Worm (Caenorhabditis elegans) whole organism, L4 larva: ENCODE data around the gene nstp-5.
A peak's percentile ranks its signal among the peaks of the same experiment; 100 is the strongest.

ENCODE experiments used
- D1046.2 ChIP-seq: fragments of 200-800 bp; sonication (Bioruptor generic); IDR thresholded peaks from 2 replicates; pipeline ENCODE4 v1.3.6; 2022; ENCODE audit warnings: missing genetic modification characterization, missing compliant biosample characterization
- F37D6.2 ChIP-seq: sonication (generic microtip); optimal IDR thresholded peaks from 2 replicates; lab custom pipeline; 2016; ENCODE audit warnings: mild to moderate bottlenecking, missing genetic modification characterization, missing compliant biosample characterization
- F49E8.2 ChIP-seq: sonication (generic microtip); optimal IDR thresholded peaks from 2 replicates; lab custom pipeline; 2016; ENCODE audit warnings: missing compliant biosample characterization, mild to moderate bottlenecking, missing genetic modification characterization, borderline replicate concordance
- Y105C5A.15 ChIP-seq: fragments of 200-800 bp; sonication (Bioruptor generic); IDR thresholded peaks from 2 replicates; pipeline ENCODE4 v1.3.6; 2022; ENCODE audit warnings: missing genetic modification characterization, missing compliant biosample characterization
- Y5F2A.4 ChIP-seq: fragments of 200-800 bp; sonication (Bioruptor generic); optimal IDR thresholded peaks from 2 replicates; lab custom pipeline; 2018; ENCODE audit warnings: mild to moderate bottlenecking, missing genetic modification characterization, missing compliant biosample characterization
- Y75B8A.6 ChIP-seq: fragments of 200-800 bp; sonication (Bioruptor generic); IDR thresholded peaks from 2 replicates; pipeline ENCODE4 v1.3.6; 2022; ENCODE audit warnings: missing genetic modification reagents, missing genetic modification characterization, missing compliant biosample characterization
- ZK337.2 ChIP-seq: fragments of 200-800 bp; sonication (Bioruptor generic); IDR thresholded peaks from 2 replicates; pipeline ENCODE4 v1.3.6; 2022; ENCODE audit warnings: missing genetic modification reagents, missing genetic modification characterization, missing compliant biosample characterization
- ZK546.5 ChIP-seq, 2 experiments: sonication (generic microtip); optimal IDR thresholded peaks; 2 replicates each; lab custom pipeline; 2017; ENCODE audit warnings: missing biosample characterization in 2 of 2, missing genetic modification characterization in 2 of 2
- aha-1 ChIP-seq: fragments of 150-350 bp; peaks from one replicate; lab custom pipeline; 2014; ENCODE audit warnings: missing biosample characterization, missing genetic modification characterization
- aly-2 ChIP-seq: sonication (generic microtip); optimal IDR thresholded peaks from 2 replicates; lab custom pipeline; 2018; ENCODE audit warnings: missing biosample characterization, missing genetic modification characterization
- daf-16 ChIP-seq, 3 experiments: sonication (generic microtip); optimal IDR thresholded peaks; 2 replicates each; lab custom pipeline; 2016 to 2017; ENCODE audit warnings: missing genetic modification characterization in 3 of 3, missing genetic modification reagents in 3 of 3, mild to moderate bottlenecking in 2 of 3, missing compliant biosample characterization in 2 of 3, missing biosample characterization in 1 of 3, moderate library complexity in 1 of 3
- dmd-6 ChIP-seq: fragments of 200-800 bp; sonication (Bioruptor generic); IDR thresholded peaks from 2 replicates; pipeline ENCODE4 v1.3.6; 2022; ENCODE audit warnings: missing genetic modification reagents, missing genetic modification characterization, missing compliant biosample characterization
- fkh-10 ChIP-seq: fragments of 150-350 bp; optimal IDR thresholded peaks from 2 replicates; lab custom pipeline; 2014; ENCODE audit warnings: missing biosample characterization, missing genetic modification reagents, missing genetic modification characterization
- hlh-11 ChIP-seq: fragments of 200-800 bp; sonication (Bioruptor generic); optimal IDR thresholded peaks from 2 replicates; lab custom pipeline; 2018; ENCODE audit warnings: mild to moderate bottlenecking, missing genetic modification characterization, missing compliant biosample characterization
- hlh-30 ChIP-seq: sonication (generic microtip); optimal IDR thresholded peaks from 2 replicates; lab custom pipeline; 2017; ENCODE audit warnings: antibody characterized with exemption, mild to moderate bottlenecking, missing genetic modification characterization, missing compliant biosample characterization; ENCODE audit not compliant: insufficient read depth
- jun-1 ChIP-seq: fragments of 150-350 bp; optimal IDR thresholded peaks from 2 replicates; lab custom pipeline; 2014; ENCODE audit warnings: missing biosample characterization, missing genetic modification reagents, missing genetic modification characterization
- lin-13 ChIP-seq: fragments of 150-350 bp; optimal IDR thresholded peaks from 2 replicates; lab custom pipeline; 2014; ENCODE audit warnings: missing biosample characterization, missing genetic modification reagents, missing genetic modification characterization
- lin-15B ChIP-seq: fragments of 150-350 bp; sonication (generic microtip); optimal IDR thresholded peaks from 3 replicates; lab custom pipeline; 2014; ENCODE audit warnings: missing biosample characterization, missing genetic modification characterization
- madf-5 ChIP-seq, 2 experiments: fragments of 200-800 bp; sonication (Bioruptor generic); IDR thresholded peaks; 2 replicates each; pipeline ENCODE4 v1.3.6; 2022; ENCODE audit warnings: missing compliant biosample characterization in 2 of 2, missing genetic modification characterization in 2 of 2
- madf-9 ChIP-seq: fragments of 200-800 bp; sonication (Bioruptor generic); conservative IDR thresholded peaks from 2 replicates; pipeline ENCODE4 v1.3.6; 2022; ENCODE audit warnings: missing genetic modification reagents, missing genetic modification characterization, missing compliant biosample characterization
- mdt-29 ChIP-seq: fragments of 200-800 bp; sonication (Bioruptor generic); IDR thresholded peaks from 2 replicates; pipeline ENCODE4 v1.3.6; 2022; ENCODE audit warnings: missing genetic modification reagents, missing genetic modification characterization, missing compliant biosample characterization
- mes-2 ChIP-seq: sonication (generic microtip); optimal IDR thresholded peaks from 2 replicates; lab custom pipeline; 2016; ENCODE audit warnings: missing genotype, mild to moderate bottlenecking, missing genetic modification characterization, missing compliant biosample characterization; ENCODE audit not compliant: poor library complexity, severe bottlenecking
- nhr-25 ChIP-seq: sonication (generic microtip); optimal IDR thresholded peaks from 2 replicates; lab custom pipeline; 2017; ENCODE audit warnings: missing genetic modification characterization, mild to moderate bottlenecking, missing compliant biosample characterization, antibody characterized with exemption, moderate library complexity, borderline replicate concordance; ENCODE audit not compliant: insufficient read depth
- nhr-77 ChIP-seq: fragments of 150-350 bp; optimal IDR thresholded peaks from 2 replicates; lab custom pipeline; 2014; ENCODE audit warnings: missing biosample characterization, missing genetic modification characterization
- skn-1 ChIP-seq: fragments of 150-350 bp; optimal IDR thresholded peaks from 2 replicates; lab custom pipeline; 2014; ENCODE audit warnings: missing biosample characterization, missing genetic modification characterization
- snpc-1.2 ChIP-seq: fragments of 200-800 bp; sonication (Bioruptor generic); IDR thresholded peaks from 2 replicates; pipeline ENCODE4 v1.3.6; 2022; ENCODE audit warnings: missing genetic modification reagents, missing genetic modification characterization, missing compliant biosample characterization
- snpc-4 ChIP-seq: fragments of 150-350 bp; optimal IDR thresholded peaks from 2 replicates; lab custom pipeline; 2014; ENCODE audit warnings: missing biosample characterization, missing genetic modification characterization
- spr-3 ChIP-seq: fragments of 200-800 bp; sonication (Bioruptor generic); optimal IDR thresholded peaks from 2 replicates; lab custom pipeline; 2018; ENCODE audit warnings: mild to moderate bottlenecking, missing genetic modification characterization, missing compliant biosample characterization
- tra-1 ChIP-seq: fragments of 200-800 bp; sonication (Bioruptor generic); IDR thresholded peaks from 2 replicates; pipeline ENCODE4 v1.3.6; 2022; ENCODE audit warnings: missing genetic modification reagents, missing genetic modification characterization, missing compliant biosample characterization
- unc-62 ChIP-seq, 3 experiments: fragments of 150-350 bp in 1 of 3; sonication (generic microtip); optimal IDR thresholded peaks in 2 of 3; peaks in 1 of 3; 1 replicate in 1 of 3; 2 replicates in 2 of 3; lab custom pipeline; 2014 to 2017; ENCODE audit warnings: missing biosample characterization in 3 of 3, missing genetic modification characterization in 3 of 3, missing genetic modification reagents in 3 of 3, missing genotype in 1 of 3
- vab-7 ChIP-seq: fragments of 200-800 bp; sonication (Bioruptor generic); IDR thresholded peaks from 2 replicates; pipeline ENCODE4 v1.3.6; 2022; ENCODE audit warnings: missing genetic modification reagents, missing genetic modification characterization, missing compliant biosample characterization
- zip-2 ChIP-seq: fragments of 150-350 bp; optimal IDR thresholded peaks from 2 replicates; lab custom pipeline; 2014; ENCODE audit warnings: missing biosample characterization, missing genetic modification characterization

The nstp-5 gene

ce11 chrIV:12855248-12855647 lies at the start of gene nstp-5:
Gene nstp-5 (plus strand): TSS chrIV:12855548.
- TF ChIP-seq fkh-10 (GFP tag; lab: Kevin White, UChicago) (no peak), aha-1 (tag; lab: Kevin White, UChicago) (peak; percentile 41), Y75B8A.6 (no peak), jun-1 (tag; lab: Kevin White, UChicago) (no peak), dmd-6 (GFP tag; lab: Robert Waterston, UW) (no peak)

ce11 chrIV:12805595-12805994 lies 49.8 kb upstream of the nstp-5 start, which contains the start of gene F07C6.4:
Gene F07C6.4 (plus strand): TSS chrIV:12805924.
- TF ChIP-seq F49E8.2 (tag; lab: Kevin White, UChicago) = peak; percentile 2
- peak; percentile 49; the same call in 1 of the 2 replicates for TF ChIP-seq snpc-1.2 (GFP tag; lab: Robert Waterston, UW)
- TF ChIP-seq mdt-29 = no peak

- TF ChIP-seq unc-62 (GFP tag; optimal IDR thresholded peaks at IDR 0.05 in 1 of 2; lab: Kevin White, UChicago) (peak in 1 of 2 experiments; percentile 90), unc-62 (tag; optimal IDR thresholded peaks at IDR 0.05; lab: Kevin White, UChicago) (no peak), vab-7 (GFP tag; lab: Robert Waterston, UW) (no peak), aly-2 (tag; lab: Kevin White, UChicago) (no peak)
Observed at ce11 chrIV:12811554-12811953, 43.8 kb upstream of the nstp-5 start.

ce11 chrIV:12813822-12814221 lies 41.5 kb upstream of the nstp-5 start:
- no peak for TF ChIP-seq mes-2
- TF ChIP-seq tra-1 (GFP tag; lab: Robert Waterston, UW) = no peak
- no peak for TF ChIP-seq skn-1 (tag; lab: Kevin White, UChicago)
- no peak for TF ChIP-seq Y5F2A.4
- TF ChIP-seq Y105C5A.15 (GFP tag; lab: Robert Waterston, UW) = no peak
- no peak for TF ChIP-seq madf-5 (GFP tag; IDR thresholded peaks at IDR 0.05; lab: Robert Waterston, UW)
- no peak for TF ChIP-seq D1046.2
- no peak for TF ChIP-seq snpc-1.2 (GFP tag; lab: Robert Waterston, UW)
- TF ChIP-seq zip-2 (tag; lab: Kevin White, UChicago) = no peak
- TF ChIP-seq ZK546.5 (tag; optimal IDR thresholded peaks at IDR 0.05; lab: Kevin White, UChicago) = no peak
- TF ChIP-seq F37D6.2 (tag; lab: Kevin White, UChicago) = no peak
- no peak for TF ChIP-seq lin-13
- no peak for TF ChIP-seq aly-2 (tag; lab: Kevin White, UChicago)
- no peak for TF ChIP-seq ZK337.2 (GFP tag; lab: Robert Waterston, UW)
- TF ChIP-seq, all 104 proteins: peak for 0

- peak; percentile 57 for TF ChIP-seq nhr-25
- TF ChIP-seq snpc-4 (tag; lab: Kevin White, UChicago) = no peak
- TF ChIP-seq nhr-77 (tag; lab: Kevin White, UChicago) = no peak
- no peak for TF ChIP-seq lin-15B (tag; lab: Kevin White, UChicago)
Observed at ce11 chrIV:12816636-12817035, 38.7 kb upstream of the nstp-5 start.

ce11 chrIV:12817539-12817938 lies 37.8 kb upstream of the nstp-5 start:
- TF ChIP-seq hlh-11 (tag; lab: Kevin White, UChicago) (peak; percentile 15), hlh-30 (tag; lab: Kevin White, UChicago) (peak; percentile 9), spr-3 (no peak), daf-16 (GFP tag; optimal IDR thresholded peaks at IDR 0.05; lab: Kevin White, UChicago) (peak in 1 of 2 experiments; percentile 17), daf-16 (tag; optimal IDR thresholded peaks at IDR 0.05; lab: Kevin White, UChicago) (no peak), mdt-29 (no peak), madf-9 (GFP tag; lab: Robert Waterston, UW) (no peak)
